Fruit fly (Drosophila melanogaster): ENCODE data around the gene baz.

The baz gene

DNA sequence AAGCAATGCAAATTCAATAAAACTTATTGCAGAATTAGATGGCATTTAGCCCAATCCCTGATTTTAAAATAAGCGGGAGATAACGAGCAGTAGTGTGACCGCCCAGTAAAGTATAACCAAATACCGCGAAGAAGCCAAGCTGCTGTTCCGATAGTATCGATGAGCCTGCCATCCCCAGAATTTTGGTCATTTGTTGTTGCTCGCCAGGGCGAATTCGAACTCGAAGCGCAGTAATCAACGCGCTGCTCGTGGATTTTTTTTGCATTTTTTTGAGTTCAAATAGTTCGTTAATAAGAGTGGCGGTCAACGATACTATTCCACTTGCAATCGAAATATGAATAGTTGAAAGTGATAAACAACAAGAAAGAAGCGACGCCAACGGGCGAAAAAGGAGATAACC lies at the start of gene baz (continued):
- TF ChIP-seq CG2712 (tag; optimal IDR thresholded peaks at IDR 0.05) (peak; percentile 10), CG1647 (GFP tag; optimal IDR thresholded peaks at IDR 0.05) (no peak), CG5953 (GFP tag; IDR thresholded peaks at IDR 0.05) (no peak), CG4360 (GFP tag; IDR thresholded peaks at IDR 0.05) (peak; percentile 82), disco-r (GFP tag; optimal IDR thresholded peaks at IDR 0.05) (no peak), chif (GFP tag; optimal IDR thresholded peaks at IDR 0.05) (no peak), fd3F (GFP tag; optimal IDR thresholded peaks at IDR 0.05) (no peak), ewg (GFP tag; optimal IDR thresholded peaks at IDR 0.05) (no peak), lbe (GFP tag; optimal IDR thresholded peaks at IDR 0.05) (no peak), bigmax (GFP tag; optimal IDR thresholded peaks at IDR 0.05) (no peak), corto (GFP tag; optimal IDR thresholded peaks at IDR 0.05) (no peak), CG2202 (tag; optimal IDR thresholded peaks at IDR 0.05) (no peak), Ravus (GFP tag; IDR thresholded peaks at IDR 0.05) (no peak), CG17912 (GFP tag; optimal IDR thresholded peaks at IDR 0.05) (no peak), Max (GFP tag; optimal IDR thresholded peaks at IDR 0.05) (no peak), her (GFP tag; optimal IDR thresholded peaks at IDR 0.05) (peak; percentile 5), CG8944 (GFP tag; optimal IDR thresholded peaks at IDR 0.05) (no peak)

DNA sequence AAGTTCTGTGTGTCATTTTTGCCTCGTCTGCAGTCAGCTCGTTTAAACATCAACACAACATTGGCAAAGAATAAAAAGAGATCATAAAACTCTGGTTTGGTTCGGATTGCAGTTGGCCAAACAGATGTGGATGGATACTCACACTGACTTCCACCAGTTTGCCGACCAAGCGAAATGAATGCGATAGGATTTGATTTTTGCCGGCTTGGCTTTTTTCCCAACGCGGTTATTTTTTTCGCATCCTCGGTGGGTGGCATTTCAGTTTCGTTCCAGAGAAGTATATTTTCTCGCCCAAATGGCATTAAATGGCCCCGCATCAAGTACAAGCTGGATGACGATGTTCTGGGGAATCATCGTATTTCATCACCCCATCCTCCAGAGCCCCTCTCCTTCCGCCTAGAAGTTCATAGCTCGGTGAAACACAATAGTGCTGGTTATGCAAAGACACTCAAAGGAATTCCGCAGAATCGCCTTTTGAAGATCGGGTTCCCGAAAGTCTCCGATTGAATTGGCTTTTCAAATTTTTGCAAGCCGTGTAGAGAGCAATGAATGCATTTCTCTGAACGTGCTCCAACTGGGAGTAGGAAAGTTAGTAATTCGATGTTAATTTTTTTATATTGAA lies 49.1 kb upstream of the baz start:
- no peak for TF ChIP-seq psq (GFP tag; optimal IDR thresholded peaks at IDR 0.05)
- peak; percentile 71 for TF ChIP-seq CG8388 (GFP tag; optimal IDR thresholded peaks at IDR 0.05)
- no peak for TF ChIP-seq NFAT (GFP tag; IDR thresholded peaks at IDR 0.05)

DNA sequence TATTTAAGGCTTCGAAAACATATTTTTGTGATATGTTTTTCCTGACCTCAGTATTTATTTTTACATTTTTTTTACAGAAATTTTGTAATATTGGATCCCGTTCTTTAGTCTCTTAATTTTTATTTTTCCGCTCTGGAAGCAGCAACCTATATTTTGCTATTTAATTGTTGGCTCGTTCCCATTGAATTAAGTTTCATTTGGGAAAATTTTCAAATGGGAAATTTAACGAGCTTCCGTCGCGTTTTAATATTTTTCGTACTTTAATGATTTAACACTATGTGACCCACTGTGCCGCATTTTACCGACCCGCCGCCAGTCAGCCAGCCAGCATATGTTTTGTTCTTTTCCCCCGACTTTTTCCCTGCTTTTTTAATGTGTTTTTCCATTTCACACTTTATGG lies 48.5 kb upstream of the baz start:
- TF ChIP-seq CG4707 (GFP tag; optimal IDR thresholded peaks at IDR 0.05) (peak; percentile 42), CG6813 (GFP tag; optimal IDR thresholded peaks at IDR 0.05) (no peak), Hand (GFP tag; optimal IDR thresholded peaks at IDR 0.05) (no peak), CG17359 (tag; optimal IDR thresholded peaks at IDR 0.05) (no peak), tx (GFP tag; optimal IDR thresholded peaks at IDR 0.05) (no peak), row (GFP tag; IDR thresholded peaks at IDR 0.05) (peak; percentile 29; the same call in 1 of the 3 replicates), amos (GFP tag; IDR thresholded peaks at IDR 0.05; ENCODE audit: partially characterized antibody) (no peak), CTCF (GFP tag; optimal IDR thresholded peaks at IDR 0.05) (no peak), al (GFP tag; IDR thresholded peaks at IDR 0.05) (no peak), disco-r (GFP tag; optimal IDR thresholded peaks at IDR 0.05) (no peak), CG7839 (tag; optimal IDR thresholded peaks at IDR 0.05) (peak; percentile 3), HLH4C (GFP tag; IDR thresholded peaks at IDR 0.05; ENCODE audit: partially characterized antibody) (no peak), zfh2 (GFP tag; optimal IDR thresholded peaks at IDR 0.05) (no peak), H2.0 (GFP tag; IDR thresholded peaks at IDR 0.05) (no peak), CG8944 (GFP tag; optimal IDR thresholded peaks at IDR 0.05) (no peak), CG12769 (tag; optimal IDR thresholded peaks at IDR 0.05) (no peak), CG18619 (GFP tag; optimal IDR thresholded peaks at IDR 0.05) (no peak), Blimp-1 (GFP tag; optimal IDR thresholded peaks at IDR 0.05) (peak; percentile 20), Sry-β (GFP tag; optimal IDR thresholded peaks at IDR 0.05) (no peak), Aef1 (GFP tag; IDR thresholded peaks at IDR 0.05) (no peak), fd102C (GFP tag; optimal IDR thresholded peaks at IDR 0.05) (no peak), CG7357 (GFP tag; IDR thresholded peaks at IDR 0.05) (no peak), wor (GFP tag; IDR thresholded peaks at IDR 0.05) (no peak), CG11723 (GFP tag; optimal IDR thresholded peaks at IDR 0.05) (no peak), CG8388 (GFP tag; optimal IDR thresholded peaks at IDR 0.05) (peak; percentile 36), dati (GFP tag; IDR thresholded peaks at IDR 0.05) (no peak), CG8478 (optimal IDR thresholded peaks at IDR 0.05) (no peak), dimm (GFP tag; IDR thresholded peaks at IDR 0.05) (no peak), org-1 (GFP tag; optimal IDR thresholded peaks at IDR 0.05) (no peak), CG18262 (tag; optimal IDR thresholded peaks at IDR 0.05) (peak; percentile 36), crp (GFP tag; optimal IDR thresholded peaks at IDR 0.05) (no peak), mld (GFP tag; IDR thresholded peaks at IDR 0.05; ENCODE audit: partially characterized antibody) (no peak)

Measured in whole organism, embryonic.